Worm (Caenorhabditis elegans): Measurements from ENCODE around the gene C23H3.5.

The C23H3.5 gene

DNA sequence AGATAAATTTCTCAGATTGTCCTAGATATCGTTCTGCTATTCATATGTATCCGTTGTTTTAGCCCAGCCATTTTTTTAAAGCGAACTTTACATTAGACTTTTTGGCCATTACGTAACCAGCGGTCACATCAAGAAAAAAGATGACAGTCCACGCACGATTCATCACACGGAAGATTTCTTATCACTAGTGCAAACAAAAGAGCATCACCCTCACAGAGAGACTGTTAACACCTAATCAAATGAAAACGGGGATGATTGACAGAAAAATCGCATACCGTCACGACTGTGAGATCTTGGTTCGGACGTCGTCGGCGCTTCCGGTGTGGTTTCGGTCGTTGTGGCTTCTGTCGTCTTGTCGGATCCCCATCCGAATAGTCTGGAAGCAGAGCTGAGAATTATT, 29.3 kb downstream of the C23H3.5 start:
- TF ChIP-seq bed-3 (GFP tag; optimal IDR thresholded peaks at IDR 0.05) = no peak
- no peak for TF ChIP-seq lin-13 (tag; optimal IDR thresholded peaks at IDR 0.05)
- no peak for TF ChIP-seq unc-39 (tag; optimal IDR thresholded peaks at IDR 0.05)
- no peak for TF ChIP-seq nhr-12 (tag; optimal IDR thresholded peaks at IDR 0.05)
- TF ChIP-seq elt-3 (tag; optimal IDR thresholded peaks at IDR 0.05) = no peak
- TF ChIP-seq blmp-1 (tag; optimal IDR thresholded peaks at IDR 0.05) = no peak
- TF ChIP-seq ceh-83 (GFP tag; optimal IDR thresholded peaks at IDR 0.05) = no peak
- TF ChIP-seq hlh-1 (tag; optimal IDR thresholded peaks at IDR 0.05) = no peak
- no peak for TF ChIP-seq unc-62 (GFP tag; optimal IDR thresholded peaks at IDR 0.05)
- no peak for TF ChIP-seq mep-1 (tag; optimal IDR thresholded peaks at IDR 0.05)
- TF ChIP-seq ces-1 (GFP tag; optimal IDR thresholded peaks at IDR 0.05) = no peak
- TF ChIP-seq ceh-39 (tag; optimal IDR thresholded peaks at IDR 0.05) = no peak
- no peak for TF ChIP-seq flh-1 (GFP tag; optimal IDR thresholded peaks at IDR 0.05)
- TF ChIP-seq tbx-8 (GFP tag; optimal IDR thresholded peaks at IDR 0.05) = no peak
- TF ChIP-seq sem-2 (GFP tag; optimal IDR thresholded peaks at IDR 0.05) = no peak
- no peak for TF ChIP-seq mab-5 (tag; optimal IDR thresholded peaks at IDR 0.05)

DNA sequence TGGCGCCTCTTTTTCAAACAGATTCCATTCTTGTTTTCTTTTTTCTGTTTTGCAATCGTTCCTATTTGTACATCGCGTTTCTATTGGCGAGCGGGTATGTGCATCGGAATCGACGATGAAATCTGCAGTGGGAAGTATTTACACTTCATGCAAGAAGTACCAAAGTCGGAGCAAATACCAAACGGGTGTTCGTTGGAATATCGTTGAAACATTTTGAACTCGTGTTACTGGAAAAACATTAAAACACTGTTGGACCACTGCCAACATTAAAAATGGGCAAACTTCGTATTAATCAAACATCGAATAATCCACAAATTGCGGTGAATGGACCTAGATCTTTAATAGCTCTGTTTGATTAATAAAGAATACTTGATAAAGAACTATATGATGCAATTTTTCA, 31.8 kb downstream of the C23H3.5 start, which contains the start of gene C23H3.9:
TSS of gene C23H3.9 (minus strand) at position 101 of the 400 bp plus-strand sequence.
- TF ChIP-seq nhr-2 (tag; optimal IDR thresholded peaks at IDR 0.05) (no peak), sem-2 (GFP tag; optimal IDR thresholded peaks at IDR 0.05) (no peak), lin-13 (tag; optimal IDR thresholded peaks at IDR 0.05) (no peak), ztf-11 (tag; optimal IDR thresholded peaks at IDR 0.05) (no peak), elt-3 (tag; optimal IDR thresholded peaks at IDR 0.05) (no peak), mls-2 (tag; optimal IDR thresholded peaks at IDR 0.05) (no peak), unc-39 (tag; optimal IDR thresholded peaks at IDR 0.05) (no peak), drap-1 (GFP tag; optimal IDR thresholded peaks at IDR 0.05) (no peak), ces-1 (GFP tag; optimal IDR thresholded peaks at IDR 0.05) (no peak), nhr-237 (tag; optimal IDR thresholded peaks at IDR 0.05) (no peak), tbx-8 (GFP tag; optimal IDR thresholded peaks at IDR 0.05) (no peak), snpc-4 (tag; optimal IDR thresholded peaks at IDR 0.05) (no peak), flh-1 (GFP tag; optimal IDR thresholded peaks at IDR 0.05) (no peak), cnd-1 (tag; optimal IDR thresholded peaks at IDR 0.05) (no peak), ceh-39 (tag; optimal IDR thresholded peaks at IDR 0.05) (no peak), ceh-83 (GFP tag; optimal IDR thresholded peaks at IDR 0.05) (no peak), elt-1 (tag; optimal IDR thresholded peaks at IDR 0.05; ENCODE audit: borderline replicate concordance, insufficient read depth) (no peak), M03D4.4 (tag; optimal IDR thresholded peaks at IDR 0.05) (no peak), unc-120 (tag; optimal IDR thresholded peaks at IDR 0.05; ENCODE audit: poor library complexity, severe bottlenecking) (no peak), bed-3 (GFP tag; optimal IDR thresholded peaks at IDR 0.05) (no peak)

DNA sequence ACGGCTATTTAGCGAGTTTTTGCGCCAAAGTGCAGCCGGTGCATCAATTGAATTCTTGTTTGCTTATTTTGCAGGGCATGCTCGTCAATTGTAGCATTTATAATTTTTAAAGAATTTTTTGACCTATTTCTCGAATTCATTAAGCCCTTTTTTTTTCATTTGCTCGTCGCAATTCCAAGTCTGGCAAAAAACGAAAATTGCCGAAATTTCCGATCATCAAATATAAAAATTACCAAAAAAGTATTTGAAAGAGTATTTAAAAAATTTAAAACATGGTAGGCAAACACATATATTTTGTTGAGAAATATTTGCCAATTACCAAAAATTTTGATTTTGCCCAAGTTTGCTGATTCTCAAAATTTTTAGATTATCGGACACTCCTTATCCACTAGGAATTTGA, 36.8 kb downstream of the C23H3.5 start, which contains the start of gene C50D2.6:
TSS of gene C50D2.6 (plus strand) at position 301 of the 400 bp plus-strand sequence.
- TF ChIP-seq lin-13 (tag; optimal IDR thresholded peaks at IDR 0.05) (no peak), nhr-12 (tag; optimal IDR thresholded peaks at IDR 0.05) (no peak), pha-4 (tag; optimal IDR thresholded peaks at IDR 0.05) (no peak), flh-1 (GFP tag; optimal IDR thresholded peaks at IDR 0.05) (no peak), mls-2 (tag; optimal IDR thresholded peaks at IDR 0.05) (no peak), ceh-39 (tag; optimal IDR thresholded peaks at IDR 0.05) (no peak), hlh-1 (tag; optimal IDR thresholded peaks at IDR 0.05) (no peak), M03D4.4 (tag; optimal IDR thresholded peaks at IDR 0.05) (no peak), lsy-2 (tag; optimal IDR thresholded peaks at IDR 0.05) (no peak), sptf-1 (tag; optimal IDR thresholded peaks at IDR 0.05) (no peak), ztf-11 (tag; optimal IDR thresholded peaks at IDR 0.05) (no peak), blmp-1 (tag; optimal IDR thresholded peaks at IDR 0.05) (no peak), unc-62 (GFP tag; optimal IDR thresholded peaks at IDR 0.05) (no peak), bed-3 (GFP tag; optimal IDR thresholded peaks at IDR 0.05) (no peak), zip-8 (tag; optimal IDR thresholded peaks at IDR 0.05) (no peak), unc-120 (tag; optimal IDR thresholded peaks at IDR 0.05; ENCODE audit: poor library complexity, severe bottlenecking) (no peak), elt-3 (tag; optimal IDR thresholded peaks at IDR 0.05) (no peak), nhr-76 (tag; optimal IDR thresholded peaks at IDR 0.05) (no peak)

DNA sequence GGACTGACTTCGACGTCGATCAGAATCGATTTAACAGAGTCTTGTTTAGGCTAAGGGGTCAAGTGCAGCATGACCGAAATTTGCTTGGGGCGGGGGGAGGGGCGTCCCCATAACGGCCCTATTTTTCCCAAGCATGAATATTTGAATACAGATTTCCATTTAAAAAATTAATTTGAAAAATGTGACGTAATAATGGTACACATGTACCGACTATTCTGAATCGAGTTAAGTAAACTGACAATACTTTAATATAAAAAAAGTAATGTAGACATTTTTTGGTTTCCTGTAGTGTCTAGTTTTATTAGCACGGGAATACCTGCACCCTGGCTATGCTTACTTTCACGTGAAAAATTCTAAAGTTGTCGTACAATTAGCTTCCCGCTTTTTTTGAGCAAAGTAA, 39.4 kb downstream of the C23H3.5 start:
- TF ChIP-seq pha-4 (tag; optimal IDR thresholded peaks at IDR 0.05) (no peak), elt-1 (tag; optimal IDR thresholded peaks at IDR 0.05; ENCODE audit: borderline replicate concordance, insufficient read depth) (no peak), nhr-12 (tag; optimal IDR thresholded peaks at IDR 0.05) (no peak), zip-8 (tag; optimal IDR thresholded peaks at IDR 0.05) (peak; percentile 56), snpc-4 (tag; optimal IDR thresholded peaks at IDR 0.05) (no peak)

DNA sequence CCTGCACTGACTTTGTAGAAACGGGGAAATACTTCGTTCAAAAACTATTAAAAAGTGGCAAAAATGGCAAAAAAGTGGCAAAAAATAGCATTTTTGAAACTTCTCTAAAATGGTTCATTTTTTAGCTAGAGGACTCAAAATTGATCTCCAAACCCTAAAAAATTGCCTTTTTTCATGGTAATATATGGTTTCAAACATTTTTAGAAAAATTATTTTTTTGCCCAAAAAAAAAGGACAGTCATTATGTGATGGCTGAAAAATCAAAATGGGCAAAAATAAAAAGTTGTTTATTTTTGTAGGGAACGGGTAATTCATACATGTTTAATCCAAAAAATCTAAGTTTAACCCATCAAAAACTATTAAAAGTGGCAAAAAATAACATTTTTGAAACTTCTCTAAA, 40.6 kb downstream of the C23H3.5 start:
- TF ChIP-seq lin-13 (tag; optimal IDR thresholded peaks at IDR 0.05) (no peak), elt-1 (tag; optimal IDR thresholded peaks at IDR 0.05; ENCODE audit: borderline replicate concordance, insufficient read depth) (no peak), nhr-237 (tag; optimal IDR thresholded peaks at IDR 0.05) (no peak), zip-8 (tag; optimal IDR thresholded peaks at IDR 0.05) (no peak), blmp-1 (tag; optimal IDR thresholded peaks at IDR 0.05) (no peak), mls-2 (tag; optimal IDR thresholded peaks at IDR 0.05) (no peak), bed-3 (GFP tag; optimal IDR thresholded peaks at IDR 0.05) (no peak), ceh-43 (GFP tag; optimal IDR thresholded peaks at IDR 0.05) (no peak), sptf-1 (tag; optimal IDR thresholded peaks at IDR 0.05) (no peak), tbx-8 (GFP tag; optimal IDR thresholded peaks at IDR 0.05) (no peak), unc-39 (tag; optimal IDR thresholded peaks at IDR 0.05) (no peak), ceh-39 (tag; optimal IDR thresholded peaks at IDR 0.05) (no peak), ztf-11 (tag; optimal IDR thresholded peaks at IDR 0.05) (no peak), unc-62 (GFP tag; optimal IDR thresholded peaks at IDR 0.05) (no peak)

Measured in whole organism, mixed stage, embryonic.